Fruit fly (Drosophila melanogaster) whole organism, embryonic: ENCODE measurements around the gene ZnT35C.

Source experiments
- H15 ChIP-seq: fragments of 200-800 bp; sonication (Bioruptor generic); IDR thresholded peaks from 3 replicates; pipeline ENCODE4 v1.3.6; 2022; ENCODE audit warnings: missing biosample characterization, missing genetic modification characterization
- cad ChIP-seq: fragments of >200 bp; optimal IDR thresholded peaks from 2 replicates; lab custom pipeline; 2017; ENCODE audit warnings: missing biosample characterization, missing genetic modification characterization
- nmo ChIP-seq: fragments of 200-800 bp; sonication (Bioruptor generic); optimal IDR thresholded peaks from 2 replicates; lab custom pipeline; 2018; ENCODE audit warnings: missing biosample characterization, mild to moderate bottlenecking, missing genetic modification characterization, moderate library complexity
- sna ChIP-seq: fragments of 200-800 bp; sonication (Bioruptor generic); IDR thresholded peaks from 2 replicates; pipeline ENCODE4 v1.3.6; 2022; ENCODE audit warnings: missing biosample characterization, missing genetic modification characterization; ENCODE audit not compliant: partially characterized antibody

DNA sequence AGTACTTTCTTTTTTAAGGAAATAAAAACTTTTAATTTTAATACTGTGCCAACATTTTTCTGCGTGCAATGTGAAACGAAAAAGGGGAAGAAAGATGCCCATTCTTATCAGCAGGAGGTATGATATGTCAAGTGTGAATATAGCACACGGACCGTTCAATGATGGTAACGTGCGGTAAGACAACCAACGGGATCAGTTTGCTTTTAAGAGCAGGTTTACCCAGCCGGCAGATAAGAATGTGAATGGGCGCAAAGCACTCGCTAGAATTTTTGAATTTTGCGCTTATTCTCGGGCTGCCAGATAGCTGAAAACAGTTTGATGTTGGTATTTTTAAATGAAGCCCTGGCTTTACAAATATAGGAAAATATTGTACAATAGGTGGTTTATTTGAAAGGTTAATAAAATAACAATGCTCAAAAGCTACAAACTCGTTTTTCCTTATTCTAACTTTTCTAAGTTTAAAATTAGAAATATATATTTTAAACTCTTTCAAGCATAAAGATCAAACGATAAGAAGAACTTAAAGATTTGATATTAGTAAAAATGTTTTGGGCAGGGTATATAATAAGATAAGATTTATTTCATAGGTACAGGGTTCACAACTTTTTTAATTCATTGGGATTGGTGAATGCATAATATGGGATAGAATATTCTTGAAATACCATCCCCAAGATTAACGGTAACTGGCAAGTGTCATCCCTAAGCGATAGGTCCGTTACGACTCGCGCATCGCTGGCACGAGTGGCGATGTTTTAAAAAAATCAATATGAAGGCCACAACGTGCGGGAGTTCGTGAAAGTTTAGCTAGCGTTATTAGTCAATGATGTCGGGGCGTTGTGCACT lies 870 bp upstream of the ZnT35C start, which contains the start of gene dao:
- TF ChIP-seq sna (GFP tag; lab: Robert Waterston, UW): peak; percentile 68; the same call in 1 of the 2 replicates
- TF ChIP-seq H15: no peak; the same call in 2 of the 3 replicates
- TF ChIP-seq nmo: peak; percentile 72
- no peak for TF ChIP-seq cad (GFP tag; lab: Kevin White, UChicago)
